Worm (Caenorhabditis elegans): Measurements from ENCODE around the gene ugt-29.

DNA sequence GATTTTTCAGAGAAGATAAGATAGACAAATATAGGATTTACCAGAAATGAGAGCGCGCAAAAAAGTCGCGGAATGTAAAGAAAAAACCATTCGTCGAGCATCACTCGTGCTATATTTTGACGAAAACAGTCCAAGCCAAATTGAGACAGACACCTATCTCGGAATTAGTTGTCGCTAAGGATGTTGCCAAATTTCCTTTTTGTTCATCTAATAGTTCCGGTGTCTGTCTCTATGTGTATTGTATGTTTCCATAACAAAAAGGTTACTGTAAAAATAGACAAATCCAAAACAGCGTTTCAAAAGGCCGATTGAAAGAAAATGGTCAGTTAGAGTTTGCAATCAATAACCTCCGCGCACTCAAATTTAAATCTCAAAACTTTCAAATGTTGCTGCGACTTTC lies 4.8 kb downstream of the ugt-29 start, which contains the start of gene srj-53:
- no peak for TF ChIP-seq syd-9 (tag; optimal IDR thresholded peaks at IDR 0.05)
- no peak for TF ChIP-seq K09A11.1 (tag; optimal IDR thresholded peaks at IDR 0.05; ENCODE audit: insufficient read depth)
- TF ChIP-seq tbx-2 (tag; optimal IDR thresholded peaks at IDR 0.05): no peak
- no peak for TF ChIP-seq pag-3 (tag; optimal IDR thresholded peaks at IDR 0.05; ENCODE audit: borderline replicate concordance)
- TF ChIP-seq dmd-4 (tag; optimal IDR thresholded peaks at IDR 0.05; ENCODE audit: borderline replicate concordance): no peak
- TF ChIP-seq lin-11 (tag; optimal IDR thresholded peaks at IDR 0.05): no peak
